Fruit fly (Drosophila melanogaster): Measurements from ENCODE around the gene CG3961.

The CG3961 gene

dm6 chr3L:18901411-18901810 lies 11.1 kb upstream of the CG3961 start, which contains the start of the genes arx and CG6843 (continued):
- TF ChIP-seq Hr51 (GFP tag; optimal IDR thresholded peaks at IDR 0.05) (no peak), amos (GFP tag; IDR thresholded peaks at IDR 0.05; ENCODE audit: partially characterized antibody) (peak; percentile 96), tna (GFP tag; IDR thresholded peaks at IDR 0.05; ENCODE audit: partially characterized antibody) (peak; percentile 88), Taf1 (GFP tag; IDR thresholded peaks at IDR 0.05) (no peak), CG12659 (GFP tag; optimal IDR thresholded peaks at IDR 0.05) (peak; percentile 72), Med (GFP tag) (peak; percentile 74), CG7556 (GFP tag; optimal IDR thresholded peaks at IDR 0.05) (no peak), ftz-f1 (GFP tag; optimal IDR thresholded peaks at IDR 0.05) (no peak), H2.0 (GFP tag; IDR thresholded peaks at IDR 0.05) (no peak), zen2 (GFP tag; IDR thresholded peaks at IDR 0.05; ENCODE audit: partially characterized antibody) (peak; percentile 93), nmo (GFP tag; optimal IDR thresholded peaks at IDR 0.05) (peak; percentile 16), CG3726 (GFP tag; IDR thresholded peaks at IDR 0.05) (no peak), CG33557 (GFP tag; optimal IDR thresholded peaks at IDR 0.05) (no peak), CG12071 (GFP tag; optimal IDR thresholded peaks at IDR 0.05) (no peak), seq (GFP tag; IDR thresholded peaks at IDR 0.05) (no peak), Pdp1 (GFP tag; optimal IDR thresholded peaks at IDR 0.05) (no peak), CG6765 (GFP tag; optimal IDR thresholded peaks at IDR 0.05) (no peak), MTF-1 (GFP tag; optimal IDR thresholded peaks at IDR 0.05; ENCODE audit: borderline replicate concordance) (no peak), dimm (GFP tag; IDR thresholded peaks at IDR 0.05) (no peak), CG11398 (GFP tag; optimal IDR thresholded peaks at IDR 0.05) (no peak), nerfin-2 (GFP tag; IDR thresholded peaks at IDR 0.05; ENCODE audit: partially characterized antibody) (peak; percentile 88), CG7357 (GFP tag; IDR thresholded peaks at IDR 0.05) (no peak), chif (GFP tag; optimal IDR thresholded peaks at IDR 0.05) (no peak), B-H2 (GFP tag; optimal IDR thresholded peaks at IDR 0.05) (peak; percentile 56), CG7786 (GFP tag; optimal IDR thresholded peaks at IDR 0.05) (no peak), CoRest (tag; optimal IDR thresholded peaks at IDR 0.05) (peak; percentile 14), inv (GFP tag; IDR thresholded peaks at IDR 0.05; ENCODE audit: partially characterized antibody) (peak; percentile 89), CG8290 (GFP tag; optimal IDR thresholded peaks at IDR 0.05) (no peak), CG8290 (tag; optimal IDR thresholded peaks at IDR 0.05) (no peak), cwo (GFP tag; optimal IDR thresholded peaks at IDR 0.05) (no peak), aop (GFP tag; IDR thresholded peaks at IDR 0.05) (no peak), NFAT (GFP tag; IDR thresholded peaks at IDR 0.05) (no peak), grau (tag; optimal IDR thresholded peaks at IDR 0.05) (peak; percentile 3), CG10431 (GFP tag; optimal IDR thresholded peaks at IDR 0.05) (no peak), CG1603 (tag; optimal IDR thresholded peaks at IDR 0.05) (peak; percentile 73), CG2712 (tag; optimal IDR thresholded peaks at IDR 0.05) (peak; percentile 6), CG12155 (GFP tag; optimal IDR thresholded peaks at IDR 0.05) (no peak), knrl (GFP tag; IDR thresholded peaks at IDR 0.05; ENCODE audit: partially characterized antibody) (peak; percentile 91), mam (GFP tag; optimal IDR thresholded peaks at IDR 0.05) (no peak), Sry-β (GFP tag; optimal IDR thresholded peaks at IDR 0.05) (no peak), CG9932 (GFP tag; IDR thresholded peaks at IDR 0.05) (peak; percentile 43; the same call in 1 of the 2 replicates), cad (GFP tag; optimal IDR thresholded peaks at IDR 0.05) (no peak), unc-4 (GFP tag; IDR thresholded peaks at IDR 0.05; ENCODE audit: partially characterized antibody) (peak; percentile 94), p53 (GFP tag; optimal IDR thresholded peaks at IDR 0.05) (no peak), Xrp1 (GFP tag; IDR thresholded peaks at IDR 0.05) (no peak), BtbVII (GFP tag; optimal IDR thresholded peaks at IDR 0.05) (no peak), unpg (GFP tag; optimal IDR thresholded peaks at IDR 0.05) (no peak), usp (GFP tag; optimal IDR thresholded peaks at IDR 0.05) (no peak), CG3847 (GFP tag; IDR thresholded peaks at IDR 0.05) (peak; percentile 52; the same call in 1 of the 2 replicates), Camta (GFP tag; optimal IDR thresholded peaks at IDR 0.05) (no peak), H15 (GFP tag; IDR thresholded peaks at IDR 0.05) (no peak)

Measured in whole organism, embryonic.